Fruit fly (Drosophila melanogaster) whole organism, embryonic: ENCODE results near the gene RabX5.

Source experiments
- ATbp ChIP-seq: fragments of 200-800 bp; sonication (Bioruptor generic); optimal IDR thresholded peaks from 2 replicates; lab custom pipeline; 2017; ENCODE audit warnings: missing biosample characterization, mild to moderate bottlenecking, missing genetic modification characterization, missing genetic modification reagents
- Ada2b ChIP-seq: fragments of 200-800 bp; sonication (Bioruptor generic); IDR thresholded peaks from 2 replicates; pipeline ENCODE4 v1.3.6; 2022; ENCODE audit warnings: missing biosample characterization, missing genetic modification characterization
- CG10209 ChIP-seq: fragments of 200-800 bp; sonication (Bioruptor generic); optimal IDR thresholded peaks from 3 replicates; lab custom pipeline; 2017; ENCODE audit warnings: missing biosample characterization, mild to moderate bottlenecking, missing genetic modification characterization, missing genetic modification reagents
- CG11093 ChIP-seq: fragments of 200-800 bp; sonication (Bioruptor generic); IDR thresholded peaks from 3 replicates; pipeline ENCODE4 v1.3.6; 2022; ENCODE audit warnings: missing biosample characterization, missing genetic modification characterization
- CG13296 ChIP-seq: fragments of 200-800 bp; sonication (Bioruptor generic); optimal IDR thresholded peaks from 3 replicates; lab custom pipeline; 2018; ENCODE audit warnings: missing biosample characterization, mild to moderate bottlenecking, missing genetic modification characterization
- CG13894 ChIP-seq: fragments of 200-800 bp; sonication (Bioruptor generic); optimal IDR thresholded peaks from 3 replicates; lab custom pipeline; 2018; ENCODE audit warnings: missing biosample characterization, mild to moderate bottlenecking, missing genetic modification characterization, moderate library complexity
- CG14667 ChIP-seq: fragments of 200-800 bp; sonication (Bioruptor generic); IDR thresholded peaks from 2 replicates; pipeline ENCODE4 v1.3.6; 2022; ENCODE audit warnings: missing biosample characterization, missing genetic modification characterization
- CG14710 ChIP-seq: fragments of 200-800 bp; sonication (Bioruptor generic); optimal IDR thresholded peaks from 3 replicates; lab custom pipeline; 2019; ENCODE audit warnings: missing biosample characterization, mild to moderate bottlenecking, missing genetic modification characterization, moderate library complexity
- CG14965 ChIP-seq: fragments of 200-800 bp; sonication (Bioruptor generic); optimal IDR thresholded peaks from 2 replicates; lab custom pipeline; 2016; ENCODE audit warnings: missing biosample characterization, missing genetic modification characterization, borderline replicate concordance
- CG15073 ChIP-seq: fragments of 200-800 bp; sonication (Bioruptor generic); optimal IDR thresholded peaks from 2 replicates; lab custom pipeline; 2016; ENCODE audit warnings: missing biosample characterization, missing genetic modification characterization
- CG15514 ChIP-seq: fragments of 200-800 bp; sonication (Bioruptor generic); optimal IDR thresholded peaks from 3 replicates; lab custom pipeline; 2017; ENCODE audit warnings: missing biosample characterization, missing genetic modification characterization, mild to moderate bottlenecking, moderate library complexity, missing genetic modification reagents
- CG16863 ChIP-seq: fragments of 200-800 bp; sonication (Bioruptor generic); optimal IDR thresholded peaks from 3 replicates; lab custom pipeline; 2016; ENCODE audit warnings: missing biosample characterization, missing genetic modification characterization
- CG18011 ChIP-seq: fragments of 200-800 bp; sonication (Bioruptor generic); optimal IDR thresholded peaks from 2 replicates; lab custom pipeline; 2017; ENCODE audit warnings: missing biosample characterization, missing genetic modification characterization, mild to moderate bottlenecking, moderate library complexity, missing genotype
- CG2129 ChIP-seq: fragments of 200-800 bp; sonication (Bioruptor generic); IDR thresholded peaks from 2 replicates; pipeline ENCODE4 v1.3.6; 2022; ENCODE audit warnings: missing biosample characterization, missing genetic modification characterization; ENCODE audit not compliant: partially characterized antibody
- CG3995 ChIP-seq: fragments of 200-800 bp; sonication (Bioruptor generic); optimal IDR thresholded peaks from 3 replicates; lab custom pipeline; 2016; ENCODE audit warnings: missing biosample characterization, missing genetic modification characterization
- CG4424 ChIP-seq: fragments of 200-800 bp; sonication (Bioruptor generic); optimal IDR thresholded peaks from 3 replicates; lab custom pipeline; 2016; ENCODE audit warnings: missing biosample characterization, missing genetic modification characterization
- CG4730 ChIP-seq: fragments of 200-800 bp; sonication (Bioruptor generic); IDR thresholded peaks from 2 replicates; pipeline ENCODE4 v1.3.6; 2022; ENCODE audit warnings: missing biosample characterization, missing genetic modification characterization
- CG6654 ChIP-seq: fragments of 200-800 bp; sonication (Bioruptor generic); optimal IDR thresholded peaks from 2 replicates; lab custom pipeline; 2017; ENCODE audit warnings: missing biosample characterization, mild to moderate bottlenecking, missing genetic modification characterization
- CG6791 ChIP-seq: fragments of 200-800 bp; sonication (Bioruptor generic); IDR thresholded peaks from 3 replicates; pipeline ENCODE4 v1.3.6; 2022; ENCODE audit warnings: missing biosample characterization, missing genetic modification characterization; ENCODE audit not compliant: partially characterized antibody
- CG8924 ChIP-seq: fragments of 200-800 bp; optimal IDR thresholded peaks from 3 replicates; lab custom pipeline; 2019; ENCODE audit warnings: missing biosample characterization, mild to moderate bottlenecking, missing genetic modification characterization, moderate library complexity
- CrebB ChIP-seq: fragments of 200-800 bp; sonication (Bioruptor generic); optimal IDR thresholded peaks from 3 replicates; lab custom pipeline; 2018; ENCODE audit warnings: missing biosample characterization, mild to moderate bottlenecking, missing genetic modification characterization
- Dad ChIP-seq: fragments of 200-800 bp; sonication (Bioruptor generic); optimal IDR thresholded peaks from 3 replicates; lab custom pipeline; 2016; ENCODE audit warnings: missing biosample characterization, missing genetic modification characterization
- Dfd ChIP-seq, 2 experiments: fragments of >200 bp; optimal IDR thresholded peaks; 2 replicates each; lab custom pipeline; 2017; ENCODE audit warnings: missing biosample characterization in 2 of 2, missing genetic modification characterization in 2 of 2
- Doc2 ChIP-seq: fragments of 200-800 bp; sonication (Bioruptor generic); IDR thresholded peaks from 2 replicates; pipeline ENCODE4 v1.3.6; 2022; ENCODE audit warnings: missing biosample characterization, missing genetic modification characterization
- Doc3 ChIP-seq: fragments of 200-800 bp; sonication (Bioruptor generic); IDR thresholded peaks from 3 replicates; pipeline ENCODE4 v1.3.6; 2022; ENCODE audit warnings: missing biosample characterization, missing genetic modification characterization; ENCODE audit not compliant: partially characterized antibody
- Eip74EF ChIP-seq, 2 experiments: fragments of 200-800 bp in 1 of 2; fragments of >200 bp in 1 of 2; sonication (Bioruptor generic) in 1 of 2; optimal IDR thresholded peaks; 2 replicates each; lab custom pipeline; 2017 to 2019; ENCODE audit warnings: missing biosample characterization in 2 of 2, missing genetic modification characterization in 2 of 2, mild to moderate bottlenecking in 1 of 2, moderate library complexity in 1 of 2
- HLHmδ ChIP-seq: fragments of 200-800 bp; sonication (Bioruptor generic); optimal IDR thresholded peaks from 2 replicates; lab custom pipeline; 2018; ENCODE audit warnings: missing biosample characterization, mild to moderate bottlenecking, missing genetic modification characterization, moderate library complexity
- Nf-YA ChIP-seq: fragments of 200-800 bp; sonication (Bioruptor generic); IDR thresholded peaks from 2 replicates; pipeline ENCODE4 v1.3.6; 2022; ENCODE audit warnings: missing biosample characterization, missing genetic modification characterization
- Oli ChIP-seq: fragments of 200-800 bp; sonication (Bioruptor generic); optimal IDR thresholded peaks from 2 replicates; lab custom pipeline; 2018; ENCODE audit warnings: missing biosample characterization, mild to moderate bottlenecking, missing genetic modification characterization, moderate library complexity
- Optix ChIP-seq: fragments of 200-800 bp; sonication (Bioruptor generic); IDR thresholded peaks from 3 replicates; pipeline ENCODE4 v1.3.6; 2022; ENCODE audit warnings: missing biosample characterization, missing genetic modification characterization
- Sin3A ChIP-seq: fragments of >200 bp; optimal IDR thresholded peaks from 2 replicates; lab custom pipeline; 2018
- Taf1 ChIP-seq: fragments of 200-800 bp; sonication (Bioruptor generic); IDR thresholded peaks from 2 replicates; pipeline ENCODE4 v1.3.6; 2022; ENCODE audit warnings: missing biosample characterization, missing genetic modification characterization
- Xbp1 ChIP-seq: fragments of 200-800 bp; sonication (Bioruptor generic); optimal IDR thresholded peaks from 3 replicates; lab custom pipeline; 2016; ENCODE audit warnings: missing biosample characterization, mild to moderate bottlenecking, missing genetic modification characterization
- chm ChIP-seq: fragments of 200-800 bp; sonication (Bioruptor generic); IDR thresholded peaks from 2 replicates; pipeline ENCODE4 v1.3.6; 2022; ENCODE audit warnings: missing biosample characterization, missing genetic modification characterization
- croc ChIP-seq: fragments of 200-800 bp; sonication (Bioruptor generic); conservative IDR thresholded peaks from 3 replicates; pipeline ENCODE4 v1.3.6; 2022; ENCODE audit warnings: missing biosample characterization, missing genetic modification characterization
- crol ChIP-seq: fragments of 200-800 bp; sonication (Bioruptor generic); IDR thresholded peaks from 2 replicates; pipeline ENCODE4 v1.3.6; 2022; ENCODE audit warnings: missing biosample characterization, missing genetic modification characterization
- ems ChIP-seq: fragments of 200-800 bp; sonication (Bioruptor generic); optimal IDR thresholded peaks from 3 replicates; lab custom pipeline; 2016; ENCODE audit warnings: missing biosample characterization, missing genetic modification characterization
- eve ChIP-seq, 2 experiments: fragments of >200 bp; optimal IDR thresholded peaks; 2 replicates each; lab custom pipeline; 2017; ENCODE audit warnings: missing biosample characterization in 2 of 2, missing genetic modification characterization in 2 of 2
- exex ChIP-seq: fragments of 200-800 bp; sonication (Bioruptor generic); optimal IDR thresholded peaks from 4 replicates; lab custom pipeline; 2018; ENCODE audit warnings: missing biosample characterization, mild to moderate bottlenecking, missing genetic modification characterization, moderate library complexity
- hb ChIP-seq: fragments of 200-800 bp; sonication (Bioruptor generic); IDR thresholded peaks from 3 replicates; pipeline ENCODE4 v1.3.6; 2022; ENCODE audit warnings: missing biosample characterization, missing genetic modification characterization; ENCODE audit not compliant: partially characterized antibody
- lbe ChIP-seq: fragments of 200-800 bp; sonication (Bioruptor generic); optimal IDR thresholded peaks from 2 replicates; lab custom pipeline; 2016; ENCODE audit warnings: missing biosample characterization, mild to moderate bottlenecking, missing genetic modification characterization
- lilli ChIP-seq: fragments of 200-800 bp; sonication (Bioruptor generic); optimal IDR thresholded peaks from 3 replicates; lab custom pipeline; 2016; ENCODE audit warnings: missing biosample characterization, missing genetic modification characterization
- prd ChIP-seq, 3 experiments: fragments of >200 bp in 2 of 3; fragments of 200-800 bp in 1 of 3; sonication (Bioruptor generic) in 1 of 3; optimal IDR thresholded peaks in 2 of 3; IDR thresholded peaks in 1 of 3; 2 replicates in 2 of 3; 3 replicates in 1 of 3; pipeline versions ENCODE4 v1.3.6 to Lab custom; 2017 to 2022; ENCODE audit warnings: missing biosample characterization in 1 of 3, missing genetic modification characterization in 1 of 3
- row ChIP-seq: fragments of 200-800 bp; sonication (Bioruptor generic); IDR thresholded peaks from 3 replicates; pipeline ENCODE4 v1.3.6; 2022; ENCODE audit warnings: missing biosample characterization, missing genetic modification characterization
- slbo ChIP-seq: fragments of 200-800 bp; sonication (Bioruptor generic); IDR thresholded peaks from 2 replicates; pipeline ENCODE4 v1.3.6; 2022; ENCODE audit warnings: missing biosample characterization, missing genetic modification characterization
- sna ChIP-seq: fragments of 200-800 bp; sonication (Bioruptor generic); IDR thresholded peaks from 2 replicates; pipeline ENCODE4 v1.3.6; 2022; ENCODE audit warnings: missing biosample characterization, missing genetic modification characterization; ENCODE audit not compliant: partially characterized antibody
- so ChIP-seq: fragments of 200-800 bp; sonication (Bioruptor generic); IDR thresholded peaks from 3 replicates; pipeline ENCODE4 v1.3.6; 2022; ENCODE audit warnings: missing biosample characterization, missing genetic modification characterization
- stwl ChIP-seq: fragments of 200-800 bp; sonication (Bioruptor generic); optimal IDR thresholded peaks from 3 replicates; lab custom pipeline; 2018; ENCODE audit warnings: missing biosample characterization, mild to moderate bottlenecking, missing genetic modification characterization, moderate library complexity
- tio ChIP-seq: fragments of 200-800 bp; sonication (Bioruptor generic); optimal IDR thresholded peaks from 2 replicates; lab custom pipeline; 2017; ENCODE audit warnings: missing biosample characterization, missing genetic modification characterization, inconsistent platforms
- yki ChIP-seq: fragments of >200 bp; optimal IDR thresholded peaks from 3 replicates; lab custom pipeline; 2018
- zen2 ChIP-seq: fragments of 200-800 bp; sonication (Bioruptor generic); IDR thresholded peaks from 3 replicates; pipeline ENCODE4 v1.3.6; 2022; ENCODE audit warnings: missing biosample characterization, missing genetic modification characterization; ENCODE audit not compliant: partially characterized antibody

Gene RabX5

dm6 chr3L:1664876-1665275, 5.0 kb downstream of the RabX5 start, which contains the start of the genes Srrm234 and CG7974 (continued):
- TF ChIP-seq sna (GFP tag; lab: Robert Waterston, UW) (peak; percentile 39; the same call in 1 of the 2 replicates), croc (no peak), Dad (no peak), slbo (GFP tag; lab: Robert Waterston, UW) (no peak), Doc2 (GFP tag; lab: Robert Waterston, UW) (no peak), yki (lab: Kevin White, UChicago) (no peak), Oli (no peak), so (no peak), hb (no peak), Eip74EF (GFP tag; optimal IDR thresholded peaks at IDR 0.05; lab: Kevin White, UChicago) (no peak), CG3995 (GFP tag; lab: Kevin White, UChicago) (no peak), Nf-YA (GFP tag; lab: Robert Waterston, UW) (no peak), CG13894 (tag; lab: Kevin White, UChicago) (no peak), CG13296 (GFP tag; lab: Kevin White, UChicago) (no peak), CG15514 (GFP tag; lab: Kevin White, UChicago) (peak; percentile 93), CG15073 (GFP tag; lab: Kevin White, UChicago) (no peak), lilli (GFP tag; lab: Kevin White, UChicago) (no peak), chm (GFP tag; lab: Robert Waterston, UW) (no peak), CG2129 (GFP tag; lab: Robert Waterston, UW) (no peak), CG14667 (GFP tag; lab: Robert Waterston, UW) (no peak), CG16863 (no peak), CG8924 (tag; lab: Kevin White, UChicago) (peak; percentile 9), zen2 (GFP tag; lab: Robert Waterston, UW) (no peak), CG6791 (GFP tag; lab: Robert Waterston, UW) (no peak), lbe (peak; percentile 31), exex (tag; lab: Kevin White, UChicago) (no peak), CG4424 (GFP tag; lab: Kevin White, UChicago) (no peak), Optix (GFP tag; lab: Robert Waterston, UW) (no peak), HLHmδ (no peak), Doc3 (GFP tag; lab: Robert Waterston, UW) (no peak), crol (GFP tag; lab: Robert Waterston, UW) (no peak), CG14965 (GFP tag; lab: Kevin White, UChicago) (no peak), CrebB (no peak), Taf1 (GFP tag; lab: Robert Waterston, UW) (no peak), CG6654 (GFP tag; lab: Kevin White, UChicago) (no peak), stwl (tag; lab: Kevin White, UChicago) (peak; percentile 96), CG4730 (GFP tag; lab: Robert Waterston, UW) (no peak), row (GFP tag; lab: Robert Waterston, UW) (peak; percentile 29; the same call in 1 of the 3 replicates), Dfd (GFP tag; optimal IDR thresholded peaks at IDR 0.05; lab: Kevin White, UChicago) (no peak), eve (GFP tag; optimal IDR thresholded peaks at IDR 0.05; lab: Kevin White, UChicago) (no peak), ems (GFP tag; lab: Kevin White, UChicago) (no peak), Ada2b (GFP tag; lab: Robert Waterston, UW) (no peak), CG18011 (GFP tag; lab: Kevin White, UChicago) (no peak), CG14710 (tag; lab: Kevin White, UChicago) (peak; percentile 49), ATbp (GFP tag; lab: Kevin White, UChicago) (no peak), CG11093 (GFP tag; lab: Robert Waterston, UW) (no peak), Xbp1 (no peak), Sin3A (peak; percentile 50), CG10209 (no peak), tio (GFP tag; lab: Kevin White, UChicago) (no peak), prd (optimal IDR thresholded peaks at IDR 0.05; lab: Kevin White, UChicago) (no peak), prd (GFP tag; IDR thresholded peaks at IDR 0.05; lab: Robert Waterston, UW) (no peak)
